Fruit fly (Drosophila melanogaster) whole organism, wandering third instar larva: ENCODE results near the gene SMC1.

ENCODE experiments used
- Abd-B ChIP-seq: fragments of >200 bp; optimal IDR thresholded peaks from 2 replicates; lab custom pipeline; 2017; ENCODE audit warnings: missing biosample characterization, missing genetic modification characterization
- CG32264 ChIP-seq: fragments of 200-800 bp; sonication (Bioruptor generic); optimal IDR thresholded peaks from 2 replicates; lab custom pipeline; 2016; ENCODE audit warnings: missing biosample characterization, missing genetic modification characterization
- CG9705 ChIP-seq: fragments of 200-800 bp; sonication (Bioruptor generic); optimal IDR thresholded peaks from 2 replicates; lab custom pipeline; 2018; ENCODE audit warnings: missing biosample characterization, mild to moderate bottlenecking, missing genetic modification characterization
- CrebA ChIP-seq: fragments of 200-800 bp; sonication (Bioruptor generic); optimal IDR thresholded peaks from 2 replicates; lab custom pipeline; 2016; ENCODE audit warnings: missing biosample characterization, mild to moderate bottlenecking, missing genetic modification characterization, borderline replicate concordance
- Dfd ChIP-seq: fragments of >200 bp; optimal IDR thresholded peaks from 2 replicates; lab custom pipeline; 2017; ENCODE audit warnings: missing biosample characterization, missing genetic modification characterization
- Dif ChIP-seq: fragments of 200-275, 200-300 bp; sonication (Bioruptor generic); optimal IDR thresholded peaks from 2 replicates; lab custom pipeline; 2018; ENCODE audit warnings: missing biosample characterization, missing genetic modification characterization; ENCODE audit not compliant: partially characterized antibody
- GATAd ChIP-seq: sonication (Bioruptor generic); optimal IDR thresholded peaks from 2 replicates; lab custom pipeline; 2016; ENCODE audit warnings: missing biosample characterization, missing genetic modification characterization
- HLH106 ChIP-seq: fragments of 200-800 bp; optimal IDR thresholded peaks from 3 replicates; lab custom pipeline; 2019; ENCODE audit warnings: missing biosample characterization, mild to moderate bottlenecking, missing genetic modification characterization, moderate library complexity
- Hnf4 ChIP-seq: fragments of 200-800 bp; sonication (Bioruptor generic); optimal IDR thresholded peaks from 2 replicates; lab custom pipeline; 2016; ENCODE audit warnings: missing biosample characterization, mild to moderate bottlenecking, missing genetic modification characterization
- Hr78 ChIP-seq: fragments of >200 bp; optimal IDR thresholded peaks from 2 replicates; lab custom pipeline; 2017; ENCODE audit warnings: missing biosample characterization, missing genetic modification characterization
- Hr83 ChIP-seq: fragments of 200-300 bp; sonication (Bioruptor generic); optimal IDR thresholded peaks from 2 replicates; lab custom pipeline; 2016; ENCODE audit warnings: missing biosample characterization, mild to moderate bottlenecking, missing genetic modification characterization, moderate library complexity; ENCODE audit not compliant: poor library complexity, severe bottlenecking
- Jra ChIP-seq: sonication (Bioruptor generic); optimal IDR thresholded peaks from 2 replicates; lab custom pipeline; 2016; ENCODE audit warnings: missing biosample characterization, missing genetic modification characterization
- Mio ChIP-seq: sonication (Bioruptor generic); optimal IDR thresholded peaks from 2 replicates; lab custom pipeline; 2016; ENCODE audit warnings: missing biosample characterization, missing genetic modification characterization
- Myc ChIP-seq: fragments of >200 bp; optimal IDR thresholded peaks from 2 replicates; lab custom pipeline; 2017
- N ChIP-seq: fragments of >200 bp; optimal IDR thresholded peaks from 2 replicates; lab custom pipeline; 2018; ENCODE audit warnings: missing biosample characterization, missing external identifiers, missing genetic modification characterization
- OdsH ChIP-seq: fragments of 200-800 bp; sonication (Bioruptor generic); optimal IDR thresholded peaks from 2 replicates; lab custom pipeline; 2016; ENCODE audit warnings: missing biosample characterization, mild to moderate bottlenecking, missing genetic modification characterization
- Rel ChIP-seq, 2 experiments: fragments of 200-800 bp; sonication (Bioruptor generic) in 1 of 2; optimal IDR thresholded peaks; 2 replicates in 1 of 2; 3 replicates in 1 of 2; lab custom pipeline; 2016 to 2019; ENCODE audit warnings: mild to moderate bottlenecking in 2 of 2, missing biosample characterization in 2 of 2, missing genetic modification characterization in 2 of 2, moderate library complexity in 1 of 2
- Sp1 ChIP-seq: fragments of 200-800 bp; sonication (Bioruptor generic); optimal IDR thresholded peaks from 3 replicates; lab custom pipeline; 2019; ENCODE audit warnings: missing biosample characterization, mild to moderate bottlenecking, missing genetic modification characterization, moderate library complexity
- Vsx2 ChIP-seq: fragments of 200-300, 225-300 bp; sonication (Bioruptor generic); optimal IDR thresholded peaks from 2 replicates; lab custom pipeline; 2018; ENCODE audit warnings: missing biosample characterization, missing genetic modification characterization; ENCODE audit not compliant: partially characterized antibody
- br ChIP-seq: fragments of 200-800 bp; sonication (Bioruptor generic); optimal IDR thresholded peaks from 2 replicates; lab custom pipeline; 2016; ENCODE audit warnings: missing biosample characterization, missing genetic modification characterization
- brk ChIP-seq: fragments of 200-800 bp; sonication (Bioruptor generic); optimal IDR thresholded peaks from 2 replicates; lab custom pipeline; 2016; ENCODE audit warnings: missing biosample characterization, mild to moderate bottlenecking, missing genetic modification characterization
- dl ChIP-seq, 2 experiments: fragments of 175-275, 200-275 bp in 1 of 2; fragments of 200-275 bp in 1 of 2; sonication (Bioruptor generic); optimal IDR thresholded peaks; lab custom pipeline; 2018; ENCODE audit warnings: mild to moderate bottlenecking in 2 of 2, missing biosample characterization in 2 of 2, missing genetic modification characterization in 2 of 2, moderate library complexity in 2 of 2; ENCODE audit not compliant: partially characterized antibody in 2 of 2, insufficient read depth in 1 of 2
- dmrt93B ChIP-seq: fragments of 200-800 bp; sonication (Bioruptor generic); optimal IDR thresholded peaks from 2 replicates; lab custom pipeline; 2018; ENCODE audit warnings: missing biosample characterization, mild to moderate bottlenecking, missing genetic modification characterization
- dsf ChIP-seq: sonication (Bioruptor generic); optimal IDR thresholded peaks from 2 replicates; lab custom pipeline; 2016; ENCODE audit warnings: missing biosample characterization, missing genetic modification characterization, borderline replicate concordance
- ey ChIP-seq: fragments of 200-800 bp; sonication (Bioruptor generic); optimal IDR thresholded peaks from 2 replicates; lab custom pipeline; 2016; ENCODE audit warnings: missing biosample characterization, missing genetic modification characterization
- foxo ChIP-seq, 2 experiments: fragments of 200-800 bp; sonication (Bioruptor generic); optimal IDR thresholded peaks; 2 replicates in 1 of 2; 3 replicates in 1 of 2; lab custom pipeline; 2016 to 2017; ENCODE audit warnings: missing biosample characterization in 2 of 2, missing genetic modification characterization in 2 of 2
- fru ChIP-seq: fragments of 200-800 bp; sonication (Bioruptor generic); optimal IDR thresholded peaks from 3 replicates; lab custom pipeline; 2016; ENCODE audit warnings: missing biosample characterization, mild to moderate bottlenecking, missing genetic modification characterization
- h ChIP-seq: fragments of 200-800 bp; sonication (Bioruptor generic); optimal IDR thresholded peaks from 3 replicates; lab custom pipeline; 2016; ENCODE audit warnings: missing biosample characterization, mild to moderate bottlenecking, missing genetic modification characterization
- jim ChIP-seq: fragments of 175-275, 200-325 bp; sonication (Bioruptor generic); optimal IDR thresholded peaks from 2 replicates; lab custom pipeline; 2016; ENCODE audit warnings: missing biosample characterization, mild to moderate bottlenecking, missing genetic modification characterization
- lola ChIP-seq: fragments of >200 bp; optimal IDR thresholded peaks from 2 replicates; lab custom pipeline; 2017; ENCODE audit warnings: missing biosample characterization, missing genetic modification characterization
- pan ChIP-seq: fragments of >200 bp; optimal IDR thresholded peaks from 2 replicates; lab custom pipeline; 2017
- psq ChIP-seq: fragments of 200-800 bp; sonication (Bioruptor generic); optimal IDR thresholded peaks from 3 replicates; lab custom pipeline; 2017; ENCODE audit warnings: missing biosample characterization, mild to moderate bottlenecking, missing genetic modification characterization, moderate library complexity
- rgr ChIP-seq: fragments of 200-800 bp; sonication (Bioruptor generic); optimal IDR thresholded peaks from 3 replicates; lab custom pipeline; 2016; ENCODE audit warnings: missing biosample characterization, mild to moderate bottlenecking, missing genetic modification characterization
- sage ChIP-seq: fragments of 200-800 bp; sonication (Bioruptor generic); optimal IDR thresholded peaks from 2 replicates; lab custom pipeline; 2016; ENCODE audit warnings: missing biosample characterization, mild to moderate bottlenecking, missing genetic modification characterization
- sv ChIP-seq: fragments of 200-800 bp; sonication (Bioruptor generic); optimal IDR thresholded peaks from 3 replicates; lab custom pipeline; 2016; ENCODE audit warnings: missing biosample characterization, missing genetic modification characterization
- tai ChIP-seq: sonication (Bioruptor generic); optimal IDR thresholded peaks from 2 replicates; lab custom pipeline; 2016; ENCODE audit warnings: missing biosample characterization, missing genetic modification characterization
- usp ChIP-seq: fragments of >200 bp; optimal IDR thresholded peaks from 2 replicates; lab custom pipeline; 2017; ENCODE audit warnings: missing biosample characterization, missing genetic modification characterization
- woc ChIP-seq: sonication (Bioruptor generic); optimal IDR thresholded peaks from 2 replicates; lab custom pipeline; 2016; ENCODE audit warnings: missing biosample characterization, mild to moderate bottlenecking, missing genetic modification characterization

SMC1 gene

dm6 chr3R:24047226-24047976, 10.7 kb upstream of the SMC1 start, which contains the start of gene CG5986:
Gene CG5986 (plus strand): TSS chr3R:24047790.
- no peak for TF ChIP-seq Rel (GFP tag; optimal IDR thresholded peaks at IDR 0.05; lab: Kevin White, UChicago)
- TF ChIP-seq Rel (tag; optimal IDR thresholded peaks at IDR 0.05; lab: Kevin White, UChicago) = peak; percentile 84
- peak; percentile 94 for TF ChIP-seq psq (GFP tag; lab: Kevin White, UChicago)
- peak; percentile 18 for TF ChIP-seq N
- no peak for TF ChIP-seq OdsH (GFP tag; lab: Kevin White, UChicago)
- TF ChIP-seq CG9705 (GFP tag; lab: Kevin White, UChicago) = no peak
- TF ChIP-seq Sp1 (GFP tag; lab: Kevin White, UChicago) = peak; percentile 2
- TF ChIP-seq jim = peak; percentile 37

- no peak for TF ChIP-seq Hr78 (GFP tag; lab: Kevin White, UChicago)
- no peak for TF ChIP-seq Abd-B (GFP tag; lab: Kevin White, UChicago)
- TF ChIP-seq N = no peak
- TF ChIP-seq usp (GFP tag; lab: Kevin White, UChicago) = no peak
- TF ChIP-seq rgr (GFP tag; lab: Kevin White, UChicago) = peak; percentile 13
- peak; percentile 96 for TF ChIP-seq psq (GFP tag; lab: Kevin White, UChicago)
- TF ChIP-seq Hr83 (GFP tag; lab: Kevin White, UChicago) = no peak
- TF ChIP-seq sage (GFP tag; lab: Kevin White, UChicago) = no peak
- TF ChIP-seq dmrt93B = no peak
- peak; percentile 46 for TF ChIP-seq Hnf4 (GFP tag; lab: Kevin White, UChicago)
- no peak for TF ChIP-seq CrebA (GFP tag; lab: Kevin White, UChicago)
- TF ChIP-seq Dif (GFP tag; lab: Kevin White, UChicago) = no peak
- no peak for TF ChIP-seq jim
- TF ChIP-seq CG32264 (GFP tag; lab: Kevin White, UChicago) = no peak
- TF ChIP-seq Vsx2 (GFP tag; lab: Kevin White, UChicago) = no peak
- TF ChIP-seq fru (GFP tag; lab: Kevin White, UChicago) = peak; percentile 71
- TF ChIP-seq Jra (GFP tag; lab: Kevin White, UChicago) = no peak
- no peak for TF ChIP-seq sv (GFP tag; lab: Kevin White, UChicago)
- TF ChIP-seq tai (GFP tag; lab: Kevin White, UChicago) = no peak
- TF ChIP-seq dl (GFP tag; optimal IDR thresholded peaks at IDR 0.05; lab: Kevin White, UChicago; ENCODE audit: insufficient read depth in 1 of 2, partially characterized antibody in 2 of 2) = no peak
- peak; percentile 55 for TF ChIP-seq br (GFP tag; lab: Kevin White, UChicago)
- no peak for TF ChIP-seq Myc (lab: Kevin White, UChicago)
- TF ChIP-seq h = peak; percentile 55
- TF ChIP-seq pan (lab: Kevin White, UChicago) = no peak
- TF ChIP-seq brk = no peak
- TF ChIP-seq CG9705 (GFP tag; lab: Kevin White, UChicago) = peak; percentile 17
- no peak for TF ChIP-seq lola (GFP tag; lab: Kevin White, UChicago)
- TF ChIP-seq GATAd = no peak
- TF ChIP-seq Sp1 (GFP tag; lab: Kevin White, UChicago) = peak; percentile 63
- peak in 1 of 2 experiments; percentile 55 for TF ChIP-seq foxo (GFP tag; optimal IDR thresholded peaks at IDR 0.05; lab: Kevin White, UChicago)
- peak; percentile 52 for TF ChIP-seq woc
- no peak for TF ChIP-seq Rel (GFP tag; optimal IDR thresholded peaks at IDR 0.05; lab: Kevin White, UChicago)
- TF ChIP-seq Rel (tag; optimal IDR thresholded peaks at IDR 0.05; lab: Kevin White, UChicago) = peak; percentile 51
- no peak for TF ChIP-seq Dfd (GFP tag; lab: Kevin White, UChicago)
- TF ChIP-seq Mio (GFP tag; lab: Kevin White, UChicago) = no peak
- peak; percentile 30 for TF ChIP-seq ey (GFP tag; lab: Kevin White, UChicago)
- peak; percentile 23 for TF ChIP-seq OdsH (GFP tag; lab: Kevin White, UChicago)
- TF ChIP-seq dsf (GFP tag; lab: Kevin White, UChicago) = peak; percentile 21
- peak; percentile 55 for TF ChIP-seq HLH106 (tag; lab: Kevin White, UChicago)
Measured at dm6 chr3R:24047998-24048511, 10.0 kb upstream of the SMC1 start, which contains the start of gene Rox8. Gene Rox8 (minus strand): TSS chr3R:24048265.
